Worm (Caenorhabditis elegans): ENCODE measurements around the gene egl-19.

ce11 chrIV:7445995-7446394, 40.6 kb downstream of the egl-19 start, which contains the start of gene B0496.1:
- no peak for TF ChIP-seq ztf-11 (tag; optimal IDR thresholded peaks at IDR 0.05)
- TF ChIP-seq elt-3 (tag; optimal IDR thresholded peaks at IDR 0.05) = no peak
- TF ChIP-seq nhr-28 (tag; optimal IDR thresholded peaks at IDR 0.05) = no peak
- TF ChIP-seq nhr-12 (tag; optimal IDR thresholded peaks at IDR 0.05) = no peak
- no peak for TF ChIP-seq mdl-1 (tag; optimal IDR thresholded peaks at IDR 0.05)
- TF ChIP-seq ztf-4 (tag; optimal IDR thresholded peaks at IDR 0.05) = no peak
- no peak for TF ChIP-seq nhr-237 (tag; optimal IDR thresholded peaks at IDR 0.05)
- no peak for TF ChIP-seq efl-1 (optimal IDR thresholded peaks at IDR 0.05)
- no peak for TF ChIP-seq efl-1 (GFP tag; optimal IDR thresholded peaks at IDR 0.05 in 1 of 2)

Measured in whole organism, L1 larva.